Worm (Caenorhabditis elegans) whole organism, late embryonic: ENCODE measurements around the gene ZK809.1.

Experiments
- ahr-1 ChIP-seq: sonication (generic microtip); optimal IDR thresholded peaks from 2 replicates; lab custom pipeline; 2016; ENCODE audit warnings: missing genetic modification characterization, missing compliant biosample characterization
- dve-1 ChIP-seq: sonication (generic microtip); optimal IDR thresholded peaks from 2 replicates; lab custom pipeline; 2017; ENCODE audit warnings: antibody characterized with exemption, mild to moderate bottlenecking, missing genetic modification characterization, missing compliant biosample characterization
- nhr-11 ChIP-seq: fragments of 150-350 bp; optimal IDR thresholded peaks from 2 replicates; lab custom pipeline; 2014; ENCODE audit warnings: missing biosample characterization, missing genetic modification characterization
- sdc-2 ChIP-seq: sonication (generic microtip); optimal IDR thresholded peaks from 2 replicates; lab custom pipeline; 2016; ENCODE audit warnings: missing genotype, missing genetic modification characterization, missing compliant biosample characterization

- no peak for TF ChIP-seq nhr-11 (tag; lab: Kevin White, UChicago)
- TF ChIP-seq dve-1 = no peak
- no peak for TF ChIP-seq ahr-1 (tag; lab: Kevin White, UChicago)
- no peak for TF ChIP-seq sdc-2
Observed at ce11 chrIV:11592820-11593219, 49.1 kb upstream of the ZK809.1 start.
